Worm (Caenorhabditis elegans): ENCODE data around the gene Y17G9B.8.

The Y17G9B.8 gene

ce11 chrIV:4715785-4716184, 42.9 kb downstream of the Y17G9B.8 start, which contains the start of gene miro-1:
miro-1 (minus strand) TSS chrIV:4715807.
- peak in 1 of 2 experiments; percentile 38 for TF ChIP-seq lsy-2 (tag; optimal IDR thresholded peaks at IDR 0.05)

- TF ChIP-seq ztf-11 (tag; optimal IDR thresholded peaks at IDR 0.05) (peak in 1 of 2 experiments; percentile 6), nhr-237 (tag; optimal IDR thresholded peaks at IDR 0.05) (no peak), alr-1 (tag; optimal IDR thresholded peaks at IDR 0.05; ENCODE audit: borderline replicate concordance) (no peak), nhr-19 (GFP tag; conservative IDR thresholded peaks at IDR 0.05) (no peak), hlh-17 (GFP tag; optimal IDR thresholded peaks at IDR 0.05; ENCODE audit: borderline replicate concordance) (no peak), lsy-2 (tag; optimal IDR thresholded peaks at IDR 0.05) (peak; percentile 20 to 48), dsc-1 (tag; optimal IDR thresholded peaks at IDR 0.05) (no peak), snpc-4 (tag; optimal IDR thresholded peaks at IDR 0.05) (no peak), tlp-1 (tag; optimal IDR thresholded peaks at IDR 0.05) (no peak), C04F5.9 (tag; optimal IDR thresholded peaks at IDR 0.05) (no peak), unc-130 (tag; optimal IDR thresholded peaks at IDR 0.05) (no peak), grh-1 (GFP tag; IDR thresholded peaks at IDR 0.05) (no peak), nhr-85 (tag) (no peak), lir-3 (tag; optimal IDR thresholded peaks at IDR 0.05; ENCODE audit: poor library complexity) (peak; percentile 52), pqm-1 (tag; optimal IDR thresholded peaks at IDR 0.05) (no peak), ceh-90 (tag; optimal IDR thresholded peaks at IDR 0.05) (peak; percentile 71), lin-15B (tag; optimal IDR thresholded peaks at IDR 0.05) (no peak), ceh-8 (GFP tag; optimal IDR thresholded peaks at IDR 0.05) (no peak), nhr-71 (tag; optimal IDR thresholded peaks at IDR 0.05) (peak; percentile 28), ceh-63 (GFP tag; optimal IDR thresholded peaks at IDR 0.05) (no peak), hpl-2 (GFP tag; optimal IDR thresholded peaks at IDR 0.05) (no peak), skn-1 (tag; optimal IDR thresholded peaks at IDR 0.05) (no peak), egl-27 (tag; optimal IDR thresholded peaks at IDR 0.05) (no peak), vab-15 (tag; optimal IDR thresholded peaks at IDR 0.05) (no peak), mef-2 (tag; optimal IDR thresholded peaks at IDR 0.05) (no peak), dpl-1 (GFP tag; optimal IDR thresholded peaks at IDR 0.05) (peak in 1 of 3 experiments; percentile 42), nhr-77 (tag; optimal IDR thresholded peaks at IDR 0.05) (no peak), fkh-8 (tag; optimal IDR thresholded peaks at IDR 0.05) (no peak), efl-1 (optimal IDR thresholded peaks at IDR 0.05) (peak; percentile 4 to 26), efl-1 (GFP tag; optimal IDR thresholded peaks at IDR 0.05 in 1 of 2) (no peak), swsn-7 (tag; optimal IDR thresholded peaks at IDR 0.05) (no peak), ets-5 (GFP tag; IDR thresholded peaks at IDR 0.05) (no peak), C34B4.2 (tag; optimal IDR thresholded peaks at IDR 0.05) (no peak), xbp-1 (tag; optimal IDR thresholded peaks at IDR 0.05) (peak; percentile 10), pax-3 (tag; optimal IDR thresholded peaks at IDR 0.05) (no peak), nhr-76 (tag; optimal IDR thresholded peaks at IDR 0.05) (no peak), fkh-4 (tag; optimal IDR thresholded peaks at IDR 0.05; ENCODE audit: borderline replicate concordance) (no peak), nhr-11 (tag; optimal IDR thresholded peaks at IDR 0.05) (no peak), fos-1 (tag; optimal IDR thresholded peaks at IDR 0.05) (no peak), pag-3 (tag; optimal IDR thresholded peaks at IDR 0.05; ENCODE audit: borderline replicate concordance, insufficient read depth) (no peak), blmp-1 (tag; optimal IDR thresholded peaks at IDR 0.05) (no peak), tbx-2 (tag; optimal IDR thresholded peaks at IDR 0.05) (peak; percentile 20), egl-13 (tag; optimal IDR thresholded peaks at IDR 0.05) (no peak), lin-35 (GFP tag; optimal IDR thresholded peaks at IDR 0.05) (peak in 1 of 2 experiments; percentile 4), unc-98 (GFP tag; IDR thresholded peaks at IDR 0.05) (no peak), ama-1 (optimal IDR thresholded peaks at IDR 0.05) (no peak), lin-13 (GFP tag; optimal IDR thresholded peaks at IDR 0.05) (no peak), nhr-84 (tag; optimal IDR thresholded peaks at IDR 0.05) (no peak), ces-1 (GFP tag; optimal IDR thresholded peaks at IDR 0.05) (no peak), F16B12.6 (tag; optimal IDR thresholded peaks at IDR 0.05) (no peak), unc-62 (GFP tag; optimal IDR thresholded peaks at IDR 0.05) (no peak), irx-1 (tag; optimal IDR thresholded peaks at IDR 0.05) (no peak)
Measured at ce11 chrIV:4712376-4712775, 46.3 kb downstream of the Y17G9B.8 start, which contains the start of gene yars-2. yars-2 (minus strand) TSS chrIV:4712624.

All from whole organism, L1 larva.